Worm (Caenorhabditis elegans): ENCODE results near the gene srh-16.
A peak's percentile ranks its signal among the peaks of the same experiment; 100 is the strongest.

The srh-16 gene

ce11 chrV:12276946-12277345 lies 14.7 kb upstream of the srh-16 start, which contains the start of gene bnc-1:
Gene bnc-1 (minus strand): TSS chrV:12277046.
- TF ChIP-seq mdl-1 (tag; optimal IDR thresholded peaks at IDR 0.05) = no peak

- TF ChIP-seq Y55F3AM.14 (GFP tag; optimal IDR thresholded peaks at IDR 0.05) (no peak), zag-1 (tag; optimal IDR thresholded peaks at IDR 0.05) (no peak), egl-27 (tag; optimal IDR thresholded peaks at IDR 0.05) (no peak), C34F6.9 (tag; optimal IDR thresholded peaks at IDR 0.05) (no peak), nhr-10 (tag; optimal IDR thresholded peaks at IDR 0.05) (no peak), lin-39 (tag; optimal IDR thresholded peaks at IDR 0.05) (no peak), ZK546.5 (tag; optimal IDR thresholded peaks at IDR 0.05) (no peak), blmp-1 (tag; optimal IDR thresholded peaks at IDR 0.05; ENCODE audit: insufficient read depth) (no peak), F13H6.1 (tag; optimal IDR thresholded peaks at IDR 0.05) (no peak)
Observed at ce11 chrV:12281508-12281907, 10.2 kb upstream of the srh-16 start.

DNA sequence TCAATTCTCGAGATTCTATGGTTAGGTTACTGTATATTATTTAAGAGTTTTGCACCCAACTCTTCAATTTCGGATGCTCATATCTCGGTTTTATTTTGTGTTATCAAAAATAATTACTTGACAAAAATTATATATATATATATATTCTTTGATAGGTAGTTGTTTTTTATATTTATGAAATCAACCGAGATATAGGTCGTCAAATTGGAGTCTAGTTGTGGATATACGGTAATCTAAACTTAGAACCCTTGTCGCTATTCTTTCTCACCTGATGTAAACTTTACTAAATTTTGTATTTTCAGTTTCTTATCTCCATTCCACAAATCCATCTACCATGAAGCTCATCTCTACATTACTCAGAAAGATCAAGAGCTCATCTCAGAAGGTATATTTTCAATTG lies 8.5 kb upstream of the srh-16 start, which contains the start of gene F55C5.10:
Gene F55C5.10 (plus strand): TSS at position 301 of the 400 bp plus-strand sequence.
- TF ChIP-seq peb-1 (tag; optimal IDR thresholded peaks at IDR 0.05) = no peak

ce11 chrV:12287667-12288066 lies 4.0 kb upstream of the srh-16 start:
- TF ChIP-seq gmeb-1 (tag; optimal IDR thresholded peaks at IDR 0.05) (no peak), ztf-11 (tag; optimal IDR thresholded peaks at IDR 0.05) (no peak), ceh-82 (tag; optimal IDR thresholded peaks at IDR 0.05) (no peak), nhr-77 (tag; optimal IDR thresholded peaks at IDR 0.05) (no peak), nhr-6 (tag; optimal IDR thresholded peaks at IDR 0.05) (no peak), ZK546.5 (tag; optimal IDR thresholded peaks at IDR 0.05) (no peak), nhr-21 (tag; optimal IDR thresholded peaks at IDR 0.05) (no peak), nhr-129 (tag; optimal IDR thresholded peaks at IDR 0.05) (peak; percentile 77), fos-1 (tag; optimal IDR thresholded peaks at IDR 0.05) (no peak), lin-39 (tag; optimal IDR thresholded peaks at IDR 0.05) (no peak), nhr-11 (tag; optimal IDR thresholded peaks at IDR 0.05) (no peak), unc-55 (GFP tag; optimal IDR thresholded peaks at IDR 0.05) (peak; percentile 41), nhr-10 (tag; optimal IDR thresholded peaks at IDR 0.05) (no peak), blmp-1 (tag; optimal IDR thresholded peaks at IDR 0.05; ENCODE audit: insufficient read depth) (no peak), lin-13 (GFP tag; optimal IDR thresholded peaks at IDR 0.05) (no peak), unc-62 (GFP tag; optimal IDR thresholded peaks at IDR 0.05) (no peak), lin-11 (tag; optimal IDR thresholded peaks at IDR 0.05) (no peak), lsy-2 (tag; optimal IDR thresholded peaks at IDR 0.05) (peak in 1 of 2 experiments; percentile 36), C34F6.9 (tag; optimal IDR thresholded peaks at IDR 0.05) (peak; percentile 35), nhr-25 (tag; optimal IDR thresholded peaks at IDR 0.05) (no peak), nhr-12 (tag; optimal IDR thresholded peaks at IDR 0.05) (no peak), ztf-1 (GFP tag; conservative IDR thresholded peaks at IDR 0.05) (no peak), peb-1 (tag; optimal IDR thresholded peaks at IDR 0.05) (no peak), zag-1 (tag; optimal IDR thresholded peaks at IDR 0.05) (peak; percentile 2)

DNA sequence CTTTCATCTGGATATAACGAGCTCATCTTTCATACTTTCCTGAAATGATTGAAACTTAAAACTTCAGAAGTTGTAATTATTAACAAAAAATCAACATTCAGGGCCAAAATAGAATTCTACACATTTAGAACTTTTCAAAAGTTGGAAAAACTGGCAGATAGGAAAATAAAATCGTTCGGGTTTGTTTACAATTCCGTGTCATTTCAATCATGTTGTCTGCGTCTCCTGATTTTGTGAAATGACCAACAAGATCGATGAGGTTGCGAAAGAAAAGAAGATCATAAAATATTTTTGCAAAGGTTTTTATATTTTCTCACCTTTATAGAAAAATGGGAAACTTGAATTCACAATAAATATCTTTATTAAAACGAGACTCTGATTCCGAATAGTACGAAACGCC lies 3.1 kb upstream of the srh-16 start, which contains the start of gene rskd-1:
Gene rskd-1 (minus strand): TSS at position 39 of the 400 bp plus-strand sequence.
- TF ChIP-seq unc-62 (GFP tag; optimal IDR thresholded peaks at IDR 0.05) (no peak), lin-11 (tag; optimal IDR thresholded peaks at IDR 0.05) (no peak), dmd-4 (tag; optimal IDR thresholded peaks at IDR 0.05) (no peak), snpc-4 (tag; optimal IDR thresholded peaks at IDR 0.05) (no peak), ceh-16 (tag; optimal IDR thresholded peaks at IDR 0.05) (no peak), nhr-12 (tag; optimal IDR thresholded peaks at IDR 0.05) (no peak), nhr-23 (tag; optimal IDR thresholded peaks at IDR 0.05) (no peak), sma-9 (GFP tag; optimal IDR thresholded peaks at IDR 0.05) (no peak), sma-9 (tag; optimal IDR thresholded peaks at IDR 0.05) (no peak), nhr-25 (tag; optimal IDR thresholded peaks at IDR 0.05) (peak; percentile 53), lin-39 (tag; optimal IDR thresholded peaks at IDR 0.05) (no peak), ztf-1 (GFP tag; conservative IDR thresholded peaks at IDR 0.05) (no peak), elt-3 (tag; optimal IDR thresholded peaks at IDR 0.05) (no peak), R02D3.7 (tag; optimal IDR thresholded peaks at IDR 0.05) (no peak), sma-3 (GFP tag; optimal IDR thresholded peaks at IDR 0.05) (no peak), sem-4 (tag; optimal IDR thresholded peaks at IDR 0.05) (no peak), aly-2 (tag; optimal IDR thresholded peaks at IDR 0.05) (no peak), nhr-11 (tag; optimal IDR thresholded peaks at IDR 0.05) (no peak), mab-5 (tag; optimal IDR thresholded peaks at IDR 0.05) (no peak), nhr-10 (tag; optimal IDR thresholded peaks at IDR 0.05) (no peak), crh-2 (tag; optimal IDR thresholded peaks at IDR 0.05) (peak; percentile 35), ZK546.5 (tag; optimal IDR thresholded peaks at IDR 0.05) (no peak), ceh-82 (tag; optimal IDR thresholded peaks at IDR 0.05) (no peak), Y55F3AM.14 (GFP tag; optimal IDR thresholded peaks at IDR 0.05) (no peak), zag-1 (tag; optimal IDR thresholded peaks at IDR 0.05) (no peak), lsy-2 (tag; optimal IDR thresholded peaks at IDR 0.05) (peak in 1 of 2 experiments; percentile 35), peb-1 (tag; optimal IDR thresholded peaks at IDR 0.05) (no peak), F13H6.1 (tag; optimal IDR thresholded peaks at IDR 0.05) (no peak), blmp-1 (tag; optimal IDR thresholded peaks at IDR 0.05; ENCODE audit: insufficient read depth) (no peak), nhr-77 (tag; optimal IDR thresholded peaks at IDR 0.05) (no peak), nhr-21 (tag; optimal IDR thresholded peaks at IDR 0.05) (no peak), unc-55 (GFP tag; optimal IDR thresholded peaks at IDR 0.05) (no peak), ztf-4 (tag; optimal IDR thresholded peaks at IDR 0.05) (no peak), nhr-237 (tag; optimal IDR thresholded peaks at IDR 0.05) (no peak), fos-1 (tag; optimal IDR thresholded peaks at IDR 0.05) (peak; percentile 2)

Data from whole organism, L2 larva.